Worm (Caenorhabditis elegans) whole organism, L4 larva: Measurements from ENCODE around the gene irld-24.
A peak's percentile ranks its signal among the peaks of the same experiment; 100 is the strongest.

ENCODE experiments used
- D1046.2 ChIP-seq: fragments of 200-800 bp; sonication (Bioruptor generic); IDR thresholded peaks from 2 replicates; pipeline ENCODE4 v1.3.6; 2022; ENCODE audit warnings: missing genetic modification characterization, missing compliant biosample characterization
- F10B5.3 ChIP-seq: sonication (generic microtip); optimal IDR thresholded peaks from 2 replicates; lab custom pipeline; 2016; ENCODE audit warnings: mild to moderate bottlenecking, missing genetic modification characterization, missing compliant biosample characterization
- F44E2.7 ChIP-seq: fragments of 200-800 bp; sonication (Bioruptor generic); IDR thresholded peaks from 2 replicates; pipeline ENCODE4 v2.1.2; 2022; ENCODE audit warnings: missing genetic modification characterization, missing compliant biosample characterization
- T26A8.4 ChIP-seq: fragments of 200-800 bp; sonication (Bioruptor generic); IDR thresholded peaks from 2 replicates; pipeline ENCODE4 v1.3.6; 2022; ENCODE audit warnings: missing genetic modification characterization, missing compliant biosample characterization
- Y75B8A.6 ChIP-seq: fragments of 200-800 bp; sonication (Bioruptor generic); IDR thresholded peaks from 2 replicates; pipeline ENCODE4 v1.3.6; 2022; ENCODE audit warnings: missing genetic modification reagents, missing genetic modification characterization, missing compliant biosample characterization
- ZK337.2 ChIP-seq: fragments of 200-800 bp; sonication (Bioruptor generic); IDR thresholded peaks from 2 replicates; pipeline ENCODE4 v1.3.6; 2022; ENCODE audit warnings: missing genetic modification reagents, missing genetic modification characterization, missing compliant biosample characterization
- ceh-44 ChIP-seq: fragments of 200-800 bp; sonication (Bioruptor generic); IDR thresholded peaks from 2 replicates; pipeline ENCODE4 v1.3.6; 2022; ENCODE audit warnings: missing genetic modification reagents, missing genetic modification characterization, missing compliant biosample characterization
- ceh-62 ChIP-seq: sonication (generic microtip); optimal IDR thresholded peaks from 2 replicates; lab custom pipeline; 2017; ENCODE audit warnings: missing biosample characterization, missing genetic modification characterization
- cey-2 ChIP-seq: sonication (generic microtip); optimal IDR thresholded peaks from 3 replicates; lab custom pipeline; 2017; ENCODE audit warnings: missing genetic modification characterization, mild to moderate bottlenecking, missing compliant biosample characterization, antibody characterized with exemption, borderline replicate concordance; ENCODE audit not compliant: insufficient read depth
- ctbp-1 ChIP-seq: fragments of 200-800 bp; sonication (Bioruptor generic); IDR thresholded peaks from 2 replicates; pipeline ENCODE4 v1.3.6; 2022; ENCODE audit warnings: missing genetic modification reagents, missing genetic modification characterization, missing compliant biosample characterization
- daf-16 ChIP-seq, 3 experiments: sonication (generic microtip); optimal IDR thresholded peaks; 2 replicates each; lab custom pipeline; 2016 to 2017; ENCODE audit warnings: missing genetic modification characterization in 3 of 3, missing genetic modification reagents in 3 of 3, mild to moderate bottlenecking in 2 of 3, missing compliant biosample characterization in 2 of 3, missing biosample characterization in 1 of 3, moderate library complexity in 1 of 3
- daf-19 ChIP-seq: fragments of 200-800 bp; sonication (Bioruptor generic); conservative IDR thresholded peaks from 2 replicates; pipeline ENCODE4 v1.3.6; 2022; ENCODE audit warnings: missing genetic modification characterization, missing compliant biosample characterization
- dmd-6 ChIP-seq: fragments of 200-800 bp; sonication (Bioruptor generic); IDR thresholded peaks from 2 replicates; pipeline ENCODE4 v1.3.6; 2022; ENCODE audit warnings: missing genetic modification reagents, missing genetic modification characterization, missing compliant biosample characterization
- dpl-1 ChIP-seq: fragments of 150-350 bp; optimal IDR thresholded peaks from 2 replicates; lab custom pipeline; 2014; ENCODE audit warnings: missing biosample characterization, missing genetic modification reagents, missing genetic modification characterization
- duxl-1 ChIP-seq: sonication (generic microtip); optimal IDR thresholded peaks from 2 replicates; lab custom pipeline; 2016; ENCODE audit warnings: mild to moderate bottlenecking, missing genetic modification characterization, moderate library complexity, missing compliant biosample characterization; ENCODE audit not compliant: poor library complexity
- dve-1 ChIP-seq: sonication (generic microtip); optimal IDR thresholded peaks from 2 replicates; lab custom pipeline; 2017; ENCODE audit warnings: antibody characterized with exemption, mild to moderate bottlenecking, missing genetic modification characterization, missing compliant biosample characterization; ENCODE audit not compliant: insufficient read depth
- egl-27 ChIP-seq: sonication (generic microtip); optimal IDR thresholded peaks from 3 replicates; lab custom pipeline; 2017; ENCODE audit warnings: missing biosample characterization, missing genetic modification reagents, missing genetic modification characterization
- hif-1 ChIP-seq, 2 experiments: sonication (generic microtip); optimal IDR thresholded peaks; 2 replicates each; lab custom pipeline; 2016 to 2017; ENCODE audit warnings: missing compliant biosample characterization in 2 of 2, missing genetic modification characterization in 2 of 2, missing genetic modification reagents in 2 of 2, missing genotype in 2 of 2, mild to moderate bottlenecking in 1 of 2
- hlh-11 ChIP-seq: fragments of 200-800 bp; sonication (Bioruptor generic); optimal IDR thresholded peaks from 2 replicates; lab custom pipeline; 2018; ENCODE audit warnings: mild to moderate bottlenecking, missing genetic modification characterization, missing compliant biosample characterization
- hlh-30 ChIP-seq: sonication (generic microtip); optimal IDR thresholded peaks from 2 replicates; lab custom pipeline; 2017; ENCODE audit warnings: antibody characterized with exemption, mild to moderate bottlenecking, missing genetic modification characterization, missing compliant biosample characterization; ENCODE audit not compliant: insufficient read depth
- hmg-1.1 ChIP-seq: fragments of 200-800 bp; sonication (Bioruptor generic); IDR thresholded peaks from 2 replicates; pipeline ENCODE4 v1.3.6; 2022; ENCODE audit warnings: missing genetic modification reagents, missing genetic modification characterization, missing compliant biosample characterization
- lin-15B ChIP-seq: fragments of 150-350 bp; sonication (generic microtip); optimal IDR thresholded peaks from 3 replicates; lab custom pipeline; 2014; ENCODE audit warnings: missing biosample characterization, missing genetic modification characterization
- lin-38 ChIP-seq: fragments of 200-800 bp; sonication (Bioruptor generic); IDR thresholded peaks from 2 replicates; pipeline ENCODE4 v1.3.6; 2022; ENCODE audit warnings: missing genetic modification reagents, missing genetic modification characterization, missing compliant biosample characterization
- lin-39 ChIP-seq: fragments of 150-350 bp; optimal IDR thresholded peaks from 2 replicates; lab custom pipeline; 2014; ENCODE audit warnings: missing biosample characterization, missing genetic modification reagents, missing genetic modification characterization
- lsy-2 ChIP-seq, 2 experiments: fragments of 150-350 bp in 1 of 2; sonication (generic microtip) in 1 of 2; optimal IDR thresholded peaks; 2 replicates each; lab custom pipeline; 2014 to 2017; ENCODE audit warnings: missing biosample characterization in 2 of 2, missing genetic modification characterization in 2 of 2
- mdl-1 ChIP-seq, 2 experiments: fragments of 150-350 bp in 1 of 2; sonication (generic microtip) in 1 of 2; optimal IDR thresholded peaks; 2 replicates each; lab custom pipeline; 2014 to 2017; ENCODE audit warnings: missing biosample characterization in 2 of 2, missing genetic modification characterization in 2 of 2
- mep-1 ChIP-seq: fragments of 150-350 bp; sonication (generic microtip); optimal IDR thresholded peaks from 3 replicates; lab custom pipeline; 2014; ENCODE audit warnings: missing biosample characterization, missing genetic modification characterization
- mes-2 ChIP-seq: sonication (generic microtip); optimal IDR thresholded peaks from 2 replicates; lab custom pipeline; 2016; ENCODE audit warnings: missing genotype, mild to moderate bottlenecking, missing genetic modification characterization, missing compliant biosample characterization; ENCODE audit not compliant: poor library complexity, severe bottlenecking
- mxl-3 ChIP-seq: fragments of 200-800 bp; sonication (Bioruptor generic); optimal IDR thresholded peaks from 2 replicates; lab custom pipeline; 2018; ENCODE audit warnings: mild to moderate bottlenecking, missing genetic modification characterization, missing compliant biosample characterization
- nhr-10 ChIP-seq: fragments of 150-350 bp; optimal IDR thresholded peaks from 2 replicates; lab custom pipeline; 2014; ENCODE audit warnings: missing biosample characterization, missing genetic modification characterization
- nhr-11 ChIP-seq: fragments of 150-350 bp; optimal IDR thresholded peaks from 2 replicates; lab custom pipeline; 2014; ENCODE audit warnings: missing biosample characterization, missing genetic modification characterization
- nhr-28 ChIP-seq: fragments of 150-350 bp; optimal IDR thresholded peaks from 2 replicates; lab custom pipeline; 2014; ENCODE audit warnings: missing biosample characterization, missing genetic modification characterization
- nhr-41 ChIP-seq: fragments of 200-800 bp; sonication (Bioruptor generic); IDR thresholded peaks from 2 replicates; pipeline ENCODE4 v1.3.6; 2022; ENCODE audit warnings: missing genetic modification reagents, missing genetic modification characterization, missing compliant biosample characterization
- nhr-6 ChIP-seq: fragments of 150-350 bp; optimal IDR thresholded peaks from 2 replicates; lab custom pipeline; 2014; ENCODE audit warnings: missing biosample characterization, missing genetic modification characterization
- nhr-77 ChIP-seq: fragments of 150-350 bp; optimal IDR thresholded peaks from 2 replicates; lab custom pipeline; 2014; ENCODE audit warnings: missing biosample characterization, missing genetic modification characterization
- php-3 ChIP-seq: fragments of 200-800 bp; sonication (Bioruptor generic); IDR thresholded peaks from 2 replicates; pipeline ENCODE4 v1.3.6; 2022; ENCODE audit warnings: missing genetic modification reagents, missing genetic modification characterization, missing compliant biosample characterization
- rbr-2 ChIP-seq: sonication (generic microtip); optimal IDR thresholded peaks from 2 replicates; lab custom pipeline; 2016; ENCODE audit warnings: missing genotype, missing genetic modification characterization, missing compliant biosample characterization
- saeg-2 ChIP-seq: fragments of 200-800 bp; sonication (Bioruptor generic); IDR thresholded peaks from 2 replicates; pipeline ENCODE4 v1.3.6; 2022; ENCODE audit warnings: missing genetic modification reagents, missing genetic modification characterization, missing compliant biosample characterization
- tag-97 ChIP-seq: fragments of 200-800 bp; sonication (Bioruptor generic); IDR thresholded peaks from 2 replicates; pipeline ENCODE4 v1.3.6; 2022; ENCODE audit warnings: missing genetic modification characterization, missing compliant biosample characterization
- tra-1 ChIP-seq: fragments of 200-800 bp; sonication (Bioruptor generic); IDR thresholded peaks from 2 replicates; pipeline ENCODE4 v1.3.6; 2022; ENCODE audit warnings: missing genetic modification reagents, missing genetic modification characterization, missing compliant biosample characterization
- unc-130 ChIP-seq: sonication (generic microtip); optimal IDR thresholded peaks from 2 replicates; lab custom pipeline; 2016; ENCODE audit warnings: missing genetic modification reagents, missing genetic modification characterization, missing compliant biosample characterization
- unc-62 ChIP-seq, 3 experiments: fragments of 150-350 bp in 1 of 3; sonication (generic microtip); optimal IDR thresholded peaks in 2 of 3; peaks in 1 of 3; 1 replicate in 1 of 3; 2 replicates in 2 of 3; lab custom pipeline; 2014 to 2017; ENCODE audit warnings: missing biosample characterization in 3 of 3, missing genetic modification characterization in 3 of 3, missing genetic modification reagents in 3 of 3, missing genotype in 1 of 3
- zip-11 ChIP-seq: fragments of 200-800 bp; sonication (Bioruptor generic); IDR thresholded peaks from 2 replicates; pipeline ENCODE4 v1.3.6; 2022; ENCODE audit warnings: missing genetic modification characterization, missing compliant biosample characterization
- ztf-7 ChIP-seq: fragments of 150-350 bp; optimal IDR thresholded peaks from 2 replicates; lab custom pipeline; 2014; ENCODE audit warnings: missing biosample characterization, missing genetic modification characterization

The irld-24 gene

DNA sequence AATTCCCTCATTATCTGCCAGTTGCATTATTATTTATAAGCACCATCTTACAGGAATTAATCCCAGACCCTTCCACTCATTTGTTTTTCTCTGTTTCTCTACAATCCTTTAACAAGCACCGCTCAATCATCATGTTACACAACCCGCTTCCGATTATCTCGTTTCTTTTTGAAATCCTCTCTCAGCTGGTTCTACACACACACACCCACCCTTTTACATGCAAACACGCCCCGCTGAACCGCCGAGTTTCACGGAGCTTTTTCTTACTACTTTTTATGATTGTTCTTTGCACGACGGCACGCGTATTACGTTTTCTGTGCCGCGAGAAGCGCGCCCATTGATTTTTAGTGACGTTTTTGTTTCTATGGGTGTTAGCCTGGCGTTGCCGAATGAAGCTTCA is 12.6 kb upstream of the irld-24 start:
- no peak for TF ChIP-seq ztf-7 (tag; lab: Kevin White, UChicago)
- TF ChIP-seq nhr-11 (tag; lab: Kevin White, UChicago), result peak; percentile 28
- peak; percentile 42 for TF ChIP-seq rbr-2
- no peak for TF ChIP-seq ZK337.2
- TF ChIP-seq dve-1, result peak; percentile 2
- peak; percentile 4 for TF ChIP-seq nhr-77 (tag; lab: Kevin White, UChicago)
- peak; percentile 63 for TF ChIP-seq hlh-11 (tag; lab: Kevin White, UChicago)
- no peak for TF ChIP-seq D1046.2 (GFP tag; lab: Robert Waterston, UW)
- TF ChIP-seq hlh-30, result peak; percentile 64
- no peak for TF ChIP-seq daf-16 (GFP tag; optimal IDR thresholded peaks at IDR 0.05; lab: Kevin White, UChicago)
- TF ChIP-seq daf-16 (tag; optimal IDR thresholded peaks at IDR 0.05; lab: Kevin White, UChicago), result peak; percentile 45
- TF ChIP-seq lin-15B (tag; lab: Kevin White, UChicago), result no peak
- 0 out of 2 replicates have a peak, but pooled peaks have one; percentile 6 for TF ChIP-seq dmd-6 (GFP tag; lab: Robert Waterston, UW)
- peak in 1 of 2 experiments; percentile 51 for TF ChIP-seq lsy-2 (tag; optimal IDR thresholded peaks at IDR 0.05; lab: Kevin White, UChicago)
- peak; percentile 48 for TF ChIP-seq mes-2
- peak in 1 of 2 experiments; percentile 54 for TF ChIP-seq hif-1 (tag; optimal IDR thresholded peaks at IDR 0.05; lab: Kevin White, UChicago)
- no peak for TF ChIP-seq lin-38 (GFP tag; lab: Robert Waterston, UW)
- no peak for TF ChIP-seq egl-27 (tag; lab: Kevin White, UChicago)
- TF ChIP-seq F44E2.7 (GFP tag; lab: Robert Waterston, UW), result no peak
- TF ChIP-seq mep-1 (tag; lab: Kevin White, UChicago), result peak; percentile 44
- no peak for TF ChIP-seq daf-19 (GFP tag; lab: Robert Waterston, UW)
- TF ChIP-seq nhr-28 (tag; lab: Kevin White, UChicago), result peak; percentile 30
- TF ChIP-seq T26A8.4 (GFP tag; lab: Robert Waterston, UW), result no peak
- TF ChIP-seq ctbp-1 (GFP tag; lab: Robert Waterston, UW), result no peak
- TF ChIP-seq lin-39, result no peak
- TF ChIP-seq hmg-1.1 (GFP tag; lab: Robert Waterston, UW), result peak; percentile 49
- no peak for TF ChIP-seq nhr-10 (tag; lab: Kevin White, UChicago)
- TF ChIP-seq mdl-1 (tag; optimal IDR thresholded peaks at IDR 0.05; lab: Kevin White, UChicago), result peak in 1 of 2 experiments; percentile 25

DNA sequence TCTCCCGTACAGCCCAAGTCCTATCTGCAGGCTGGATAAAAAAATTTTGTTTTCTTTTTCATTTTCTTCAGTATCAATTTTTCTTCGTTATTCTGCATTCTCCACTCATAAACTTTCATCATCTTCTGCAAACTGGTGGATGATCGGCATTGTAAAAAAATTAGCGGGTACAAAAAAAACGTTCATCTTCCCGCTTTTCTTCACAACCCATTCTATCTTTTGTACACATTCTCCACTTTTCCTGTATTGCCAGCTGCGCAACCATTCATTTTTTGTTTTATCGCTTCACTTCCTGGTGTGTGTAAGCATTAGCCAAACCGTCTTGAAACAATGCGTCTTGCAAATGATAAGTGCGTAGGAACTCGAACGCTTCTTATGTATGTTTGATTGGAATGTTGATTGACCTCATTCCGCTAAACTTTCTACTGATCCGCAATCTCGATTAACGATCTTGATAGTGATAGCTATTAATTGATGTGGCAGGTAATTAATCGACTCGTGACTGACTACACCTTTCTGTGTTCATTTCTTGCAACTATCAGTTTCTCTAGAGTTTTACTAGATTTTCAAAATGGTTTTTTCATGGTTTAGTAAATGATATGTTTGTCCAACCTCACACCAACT is 11.8 kb upstream of the irld-24 start:
- TF ChIP-seq Y75B8A.6 (GFP tag; lab: Robert Waterston, UW) (no peak), egl-27 (tag; lab: Kevin White, UChicago) (no peak), mxl-3 (GFP tag; lab: Kevin White, UChicago) (peak; percentile 32), duxl-1 (tag; lab: Kevin White, UChicago) (no peak), nhr-41 (no peak), ceh-62 (tag; lab: Kevin White, UChicago) (no peak), nhr-6 (tag; lab: Kevin White, UChicago) (no peak), nhr-77 (tag; lab: Kevin White, UChicago) (peak; percentile 55), hlh-11 (tag; lab: Kevin White, UChicago) (peak; percentile 68), ZK337.2 (no peak), F10B5.3 (tag; lab: Kevin White, UChicago) (no peak), tra-1 (GFP tag; lab: Robert Waterston, UW) (peak; percentile 33; the same call in 1 of the 2 replicates), nhr-28 (tag; lab: Kevin White, UChicago) (peak; percentile 99), ceh-44 (GFP tag; lab: Robert Waterston, UW) (no peak), dmd-6 (GFP tag; lab: Robert Waterston, UW) (peak; percentile 58), tag-97 (GFP tag; lab: Robert Waterston, UW) (no peak), ztf-7 (tag; lab: Kevin White, UChicago) (peak; percentile 19), ctbp-1 (GFP tag; lab: Robert Waterston, UW) (peak; percentile 47; the same call in 1 of the 2 replicates), saeg-2 (GFP tag; lab: Robert Waterston, UW) (0 out of 2 replicates have a peak, but pooled peaks have one; percentile 41), dve-1 (peak; percentile 41), hlh-30 (peak; percentile 37), zip-11 (no peak), mep-1 (tag; lab: Kevin White, UChicago) (peak; percentile 19), unc-62 (GFP tag; optimal IDR thresholded peaks at IDR 0.05 in 1 of 2; lab: Kevin White, UChicago) (peak in 1 of 2 experiments; percentile 95), unc-62 (tag; optimal IDR thresholded peaks at IDR 0.05; lab: Kevin White, UChicago) (no peak), unc-130 (no peak), php-3 (GFP tag; lab: Robert Waterston, UW) (peak; percentile 54; the same call in 1 of the 2 replicates), cey-2 (tag; lab: Kevin White, UChicago) (no peak), daf-16 (GFP tag; optimal IDR thresholded peaks at IDR 0.05; lab: Kevin White, UChicago) (no peak), daf-16 (tag; optimal IDR thresholded peaks at IDR 0.05; lab: Kevin White, UChicago) (peak; percentile 45), dpl-1 (GFP tag; lab: Kevin White, UChicago) (no peak)
